Fruit fly (Drosophila melanogaster) whole organism: ENCODE measurements around the gene Pp1-13C.

Experiments used
- CG8478 ChIP-seq: fragments of >200 bp; optimal IDR thresholded peaks from 2 replicates; lab custom pipeline; 2018; ENCODE audit warnings: inconsistent platforms
- Dll ChIP-seq: fragments of >200 bp; optimal IDR thresholded peaks from 2 replicates; lab custom pipeline; 2017
- EcR ChIP-seq, 2 experiments: fragments of >200 bp; optimal IDR thresholded peaks; 2 replicates each; lab custom pipeline; 2017; ENCODE audit warnings: missing biosample characterization in 2 of 2, missing genetic modification characterization in 2 of 2, missing genetic modification reagents in 2 of 2
- pan ChIP-seq: fragments of >200 bp; optimal IDR thresholded peaks from 2 replicates; lab custom pipeline; 2017
- psq ChIP-seq: fragments of >200 bp; optimal IDR thresholded peaks from 2 replicates; lab custom pipeline; 2017
- usp ChIP-seq: fragments of >200 bp; optimal IDR thresholded peaks from 2 replicates; lab custom pipeline; 2017; ENCODE audit warnings: missing biosample characterization, missing genetic modification characterization, mixed read lengths

- no peak for TF ChIP-seq Dll (lab: Kevin White, UChicago)
- TF ChIP-seq psq (lab: Kevin White, UChicago) = no peak
- no peak for TF ChIP-seq usp (GFP tag; lab: Kevin White, UChicago)
- TF ChIP-seq pan = no peak
- no peak for TF ChIP-seq CG8478 (lab: Kevin White, UChicago)
- TF ChIP-seq EcR (GFP tag; optimal IDR thresholded peaks at IDR 0.05; lab: Kevin White, UChicago) = no peak
These were observed 47.5 kb downstream of the Pp1-13C start for dm6 chrX:15313389-15313788.
